Fruit fly (Drosophila melanogaster) whole organism, wandering third instar larva: ENCODE data around the gene CG4004.

Experiments used
- GATAd ChIP-seq: sonication (Bioruptor generic); optimal IDR thresholded peaks from 2 replicates; lab custom pipeline; 2016; ENCODE audit warnings: missing biosample characterization, missing genetic modification characterization
- dmrt93B ChIP-seq: fragments of 200-800 bp; sonication (Bioruptor generic); optimal IDR thresholded peaks from 2 replicates; lab custom pipeline; 2018; ENCODE audit warnings: missing biosample characterization, mild to moderate bottlenecking, missing genetic modification characterization
- pan ChIP-seq: fragments of >200 bp; optimal IDR thresholded peaks from 2 replicates; lab custom pipeline; 2017
- psq ChIP-seq: fragments of 200-800 bp; sonication (Bioruptor generic); optimal IDR thresholded peaks from 3 replicates; lab custom pipeline; 2017; ENCODE audit warnings: missing biosample characterization, mild to moderate bottlenecking, missing genetic modification characterization, moderate library complexity

DNA sequence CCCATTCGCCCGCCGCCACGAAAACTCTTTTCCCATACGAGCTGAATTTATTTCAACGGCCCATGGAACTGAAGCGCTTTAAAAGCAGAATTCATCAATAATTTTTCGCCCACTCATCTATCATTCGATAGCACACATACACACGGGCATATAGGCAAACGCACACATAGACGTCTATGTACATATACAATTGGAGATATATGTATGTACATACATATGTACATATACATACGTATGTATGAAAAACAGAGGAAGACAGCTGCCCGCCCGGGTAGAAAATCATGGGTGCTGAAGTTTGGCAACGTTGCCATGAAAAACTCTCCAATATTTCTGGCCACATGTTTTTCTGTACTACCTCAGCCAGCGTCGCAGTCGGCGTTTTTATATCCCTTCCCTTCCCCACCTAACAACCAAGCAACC lies 10.2 kb upstream of the CG4004 start:
- TF ChIP-seq dmrt93B (no peak), pan (no peak), GATAd (no peak), psq (GFP tag; lab: Kevin White, UChicago) (no peak)
